Worm (Caenorhabditis elegans) whole organism, L1 larva: ENCODE data around the gene F19C6.3.

Experiments used
- aha-1 ChIP-seq: fragments of 150-350 bp; optimal IDR thresholded peaks from 2 replicates; lab custom pipeline; 2014; ENCODE audit warnings: missing biosample characterization, missing genetic modification characterization
- alr-1 ChIP-seq: fragments of 200-800 bp; sonication (Bioruptor generic); optimal IDR thresholded peaks from 2 replicates; lab custom pipeline; 2018; ENCODE audit warnings: borderline replicate concordance, mild to moderate bottlenecking, missing genetic modification characterization, missing compliant biosample characterization
- aly-2 ChIP-seq: fragments of 150-350 bp; optimal IDR thresholded peaks from 2 replicates; lab custom pipeline; 2014; ENCODE audit warnings: missing biosample characterization, missing genetic modification characterization
- ceh-63 ChIP-seq: fragments of 200-800 bp; sonication (Bioruptor generic); optimal IDR thresholded peaks from 2 replicates; lab custom pipeline; 2018; ENCODE audit warnings: mild to moderate bottlenecking, missing genetic modification characterization, missing compliant biosample characterization
- ceh-82 ChIP-seq, 3 experiments: fragments of 150-350 bp in 1 of 3; sonication (generic microtip) in 2 of 3; optimal IDR thresholded peaks; 2 replicates each; lab custom pipeline; 2014 to 2017; ENCODE audit warnings: missing biosample characterization in 3 of 3, missing genetic modification characterization in 3 of 3
- ceh-90 ChIP-seq: sonication (generic microtip); optimal IDR thresholded peaks from 2 replicates; lab custom pipeline; 2016; ENCODE audit warnings: missing genetic modification characterization, missing compliant biosample characterization
- ces-1 ChIP-seq: fragments of 150-350 bp; optimal IDR thresholded peaks from 2 replicates; lab custom pipeline; 2014; ENCODE audit warnings: missing biosample characterization, missing genetic modification reagents, missing genetic modification characterization
- dpl-1 ChIP-seq, 3 experiments: fragments of 150-350 bp in 2 of 3; sonication (generic microtip) in 1 of 3; optimal IDR thresholded peaks; 2 replicates each; lab custom pipeline; 2014 to 2017; ENCODE audit warnings: missing biosample characterization in 3 of 3, missing genetic modification characterization in 3 of 3, missing genetic modification reagents in 3 of 3
- dsc-1 ChIP-seq: sonication (generic microtip); optimal IDR thresholded peaks from 2 replicates; lab custom pipeline; 2016; ENCODE audit warnings: mild to moderate bottlenecking, missing genetic modification characterization, missing compliant biosample characterization
- efl-1 ChIP-seq, 4 experiments: fragments of 150-350 bp; optimal IDR thresholded peaks in 3 of 4; peaks in 1 of 4; 1 replicate in 1 of 4; 2 replicates in 3 of 4; lab custom pipeline; 2014; ENCODE audit warnings: missing biosample characterization in 2 of 4, missing genetic modification characterization in 2 of 4, missing genetic modification reagents in 2 of 4
- efl-3 ChIP-seq: fragments of 200-800 bp; sonication (Bioruptor generic); optimal IDR thresholded peaks from 2 replicates; lab custom pipeline; 2018; ENCODE audit warnings: mild to moderate bottlenecking, missing genetic modification characterization, missing compliant biosample characterization
- egl-27 ChIP-seq, 2 experiments: fragments of 150-350 bp in 1 of 2; sonication (generic microtip); optimal IDR thresholded peaks; 3 replicates each; lab custom pipeline; 2017 to 2018; ENCODE audit warnings: missing biosample characterization in 2 of 2, missing genetic modification characterization in 2 of 2, missing genetic modification reagents in 2 of 2
- ets-5 ChIP-seq: fragments of 200-800 bp; sonication (Bioruptor generic); IDR thresholded peaks from 2 replicates; pipeline ENCODE4 v1.3.6; 2022; ENCODE audit warnings: missing genetic modification characterization, missing compliant biosample characterization
- fkh-10 ChIP-seq: sonication (generic microtip); optimal IDR thresholded peaks from 2 replicates; lab custom pipeline; 2017; ENCODE audit warnings: missing biosample characterization, missing genetic modification reagents, missing genetic modification characterization
- fkh-8 ChIP-seq: sonication (generic microtip); optimal IDR thresholded peaks from 2 replicates; lab custom pipeline; 2016; ENCODE audit warnings: mild to moderate bottlenecking, missing genetic modification characterization, missing compliant biosample characterization
- fos-1 ChIP-seq: fragments of 150-350 bp; optimal IDR thresholded peaks from 2 replicates; lab custom pipeline; 2014; ENCODE audit warnings: missing biosample characterization, missing genetic modification characterization
- lin-13 ChIP-seq: fragments of 150-350 bp; optimal IDR thresholded peaks from 2 replicates; lab custom pipeline; 2014; ENCODE audit warnings: missing biosample characterization, missing genetic modification reagents, missing genetic modification characterization
- lin-14 ChIP-seq: fragments of 200-800 bp; sonication (Bioruptor generic); optimal IDR thresholded peaks from 2 replicates; lab custom pipeline; 2018; ENCODE audit warnings: mild to moderate bottlenecking, missing genetic modification characterization, moderate library complexity, missing compliant biosample characterization
- lin-35 ChIP-seq, 2 experiments: fragments of 150-350 bp; optimal IDR thresholded peaks; 2 replicates each; lab custom pipeline; 2014; ENCODE audit warnings: missing biosample characterization in 2 of 2, missing genetic modification characterization in 2 of 2, missing genetic modification reagents in 2 of 2
- lsy-2 ChIP-seq, 2 experiments: fragments of 150-350 bp; optimal IDR thresholded peaks; 2 replicates each; lab custom pipeline; 2014; ENCODE audit warnings: missing biosample characterization in 2 of 2, missing genetic modification characterization in 2 of 2
- mef-2 ChIP-seq: fragments of 150-350 bp; optimal IDR thresholded peaks from 2 replicates; lab custom pipeline; 2014; ENCODE audit warnings: missing biosample characterization, missing genetic modification characterization
- mep-1 ChIP-seq: fragments of 150-350 bp; optimal IDR thresholded peaks from 2 replicates; lab custom pipeline; 2014; ENCODE audit warnings: missing biosample characterization, missing genetic modification characterization
- nhr-11 ChIP-seq: fragments of 150-350 bp; optimal IDR thresholded peaks from 2 replicates; lab custom pipeline; 2014; ENCODE audit warnings: missing biosample characterization, missing genetic modification characterization
- nhr-12 ChIP-seq: sonication (generic microtip); optimal IDR thresholded peaks from 2 replicates; lab custom pipeline; 2017; ENCODE audit warnings: missing biosample characterization, missing genetic modification characterization
- nhr-19 ChIP-seq: fragments of 200-800 bp; sonication (Bioruptor generic); conservative IDR thresholded peaks from 2 replicates; pipeline ENCODE4 v1.3.6; 2022; ENCODE audit warnings: missing genetic modification characterization, missing compliant biosample characterization
- nhr-20 ChIP-seq: sonication (generic microtip); optimal IDR thresholded peaks from 2 replicates; lab custom pipeline; 2016; ENCODE audit warnings: mild to moderate bottlenecking, missing genetic modification characterization, missing compliant biosample characterization
- nhr-47 ChIP-seq: sonication (generic microtip); optimal IDR thresholded peaks from 2 replicates; lab custom pipeline; 2016; ENCODE audit warnings: mild to moderate bottlenecking, missing genetic modification characterization, moderate library complexity, missing compliant biosample characterization
- nhr-71 ChIP-seq: sonication (generic microtip); optimal IDR thresholded peaks from 2 replicates; lab custom pipeline; 2016; ENCODE audit warnings: mild to moderate bottlenecking, missing genetic modification characterization, moderate library complexity, missing compliant biosample characterization
- nhr-76 ChIP-seq: sonication (generic microtip); optimal IDR thresholded peaks from 2 replicates; lab custom pipeline; 2017; ENCODE audit warnings: missing biosample characterization, missing genetic modification characterization
- rnt-1 ChIP-seq: sonication (generic microtip); optimal IDR thresholded peaks from 2 replicates; lab custom pipeline; 2016; ENCODE audit warnings: mild to moderate bottlenecking, missing genetic modification characterization, moderate library complexity, missing compliant biosample characterization
- skn-1 ChIP-seq: fragments of 150-350 bp; optimal IDR thresholded peaks from 2 replicates; lab custom pipeline; 2014; ENCODE audit warnings: missing biosample characterization, missing genetic modification characterization
- snu-23 ChIP-seq: sonication (generic microtip); optimal IDR thresholded peaks from 2 replicates; lab custom pipeline; 2016; ENCODE audit warnings: missing genetic modification characterization, missing compliant biosample characterization
- sox-4 ChIP-seq: sonication (generic microtip); optimal IDR thresholded peaks from 2 replicates; lab custom pipeline; 2016; ENCODE audit warnings: missing genetic modification characterization, missing compliant biosample characterization
- sptf-1 ChIP-seq: fragments of 150-350 bp; optimal IDR thresholded peaks from 2 replicates; lab custom pipeline; 2014; ENCODE audit warnings: missing biosample characterization, missing genetic modification characterization
- tbx-2 ChIP-seq: sonication (generic microtip); optimal IDR thresholded peaks from 2 replicates; lab custom pipeline; 2016; ENCODE audit warnings: missing genetic modification characterization, missing compliant biosample characterization
- unc-130 ChIP-seq: fragments of 150-350 bp; optimal IDR thresholded peaks from 2 replicates; lab custom pipeline; 2017; ENCODE audit warnings: missing biosample characterization, missing genetic modification characterization, inconsistent platforms
- unc-30 ChIP-seq: sonication (generic microtip); optimal IDR thresholded peaks from 2 replicates; lab custom pipeline; 2017; ENCODE audit warnings: missing biosample characterization, missing genetic modification characterization
- unc-62 ChIP-seq: fragments of 150-350 bp; optimal IDR thresholded peaks from 2 replicates; lab custom pipeline; 2014; ENCODE audit warnings: missing biosample characterization, missing genetic modification reagents, missing genetic modification characterization
- unc-98 ChIP-seq: fragments of 200-800 bp; sonication (Bioruptor generic); IDR thresholded peaks from 2 replicates; pipeline ENCODE4 v1.3.6; 2022; ENCODE audit warnings: missing genetic modification characterization, missing compliant biosample characterization
- vab-15 ChIP-seq: sonication (generic microtip); optimal IDR thresholded peaks from 2 replicates; lab custom pipeline; 2017; ENCODE audit warnings: missing genotype, mild to moderate bottlenecking, missing genetic modification characterization, missing compliant biosample characterization
- zag-1 ChIP-seq: fragments of 150-350 bp; optimal IDR thresholded peaks from 2 replicates; lab custom pipeline; 2014; ENCODE audit warnings: missing biosample characterization, missing genetic modification characterization
- zip-4 ChIP-seq: fragments of 200-800 bp; sonication (Bioruptor generic); optimal IDR thresholded peaks from 2 replicates; lab custom pipeline; 2018; ENCODE audit warnings: mild to moderate bottlenecking, missing genetic modification characterization, moderate library complexity, missing compliant biosample characterization

Gene F19C6.3

ce11 chrX:9958561-9958960 lies 50.0 kb downstream of the F19C6.3 start, which contains the start of gene ZC506.1 (continued):
- TF ChIP-seq lin-13 (GFP tag; lab: Kevin White, UChicago) (peak; percentile 92), ceh-82 (tag; optimal IDR thresholded peaks at IDR 0.05; lab: Kevin White, UChicago) (peak; percentile 82 to 97 (median 91)), alr-1 (tag; lab: Kevin White, UChicago) (no peak), nhr-76 (no peak), efl-3 (no peak), rnt-1 (tag; lab: Kevin White, UChicago) (peak; percentile 93), nhr-71 (tag; lab: Kevin White, UChicago) (peak; percentile 98), snu-23 (GFP tag; lab: Kevin White, UChicago) (peak; percentile 97), ceh-63 (GFP tag; lab: Kevin White, UChicago) (no peak), efl-1 (optimal IDR thresholded peaks at IDR 0.05; lab: Kevin White, UChicago) (peak; percentile 75 to 80), efl-1 (GFP tag; optimal IDR thresholded peaks at IDR 0.05 in 1 of 2; lab: Kevin White, UChicago) (peak; percentile 63 to 96), lin-35 (GFP tag; optimal IDR thresholded peaks at IDR 0.05; lab: Kevin White, UChicago) (peak; percentile 86 to 89), fos-1 (tag; lab: Kevin White, UChicago) (peak; percentile 88), nhr-12 (tag; lab: Kevin White, UChicago) (no peak), vab-15 (peak; percentile 23), mef-2 (tag; lab: Kevin White, UChicago) (peak; percentile 72), lsy-2 (tag; optimal IDR thresholded peaks at IDR 0.05; lab: Kevin White, UChicago) (peak; percentile 86 to 93), unc-98 (no peak), aly-2 (tag; lab: Kevin White, UChicago) (peak; percentile 58), ces-1 (GFP tag; lab: Kevin White, UChicago) (no peak), tbx-2 (tag; lab: Kevin White, UChicago) (peak; percentile 96), fkh-10 (GFP tag; lab: Kevin White, UChicago) (peak; percentile 94), lin-14 (GFP tag; lab: Kevin White, UChicago) (peak; percentile 99), mep-1 (tag; lab: Kevin White, UChicago) (peak; percentile 97), dpl-1 (GFP tag; optimal IDR thresholded peaks at IDR 0.05; lab: Kevin White, UChicago) (peak; percentile 63 to 69 (median 67)), nhr-20 (tag; lab: Kevin White, UChicago) (peak; percentile 98), ceh-90 (peak; percentile 48), unc-62 (GFP tag; lab: Kevin White, UChicago) (no peak), unc-130 (tag; lab: Kevin White, UChicago) (peak; percentile 91), zip-4 (peak; percentile 56), zag-1 (peak; percentile 80), ets-5 (GFP tag; lab: Robert Waterston, UW) (no peak), skn-1 (tag; lab: Kevin White, UChicago) (peak; percentile 83), sptf-1 (tag; lab: Kevin White, UChicago) (no peak), aha-1 (peak; percentile 45), nhr-11 (tag; lab: Kevin White, UChicago) (peak; percentile 37)

- no peak for TF ChIP-seq unc-30 (tag; lab: Kevin White, UChicago)
- TF ChIP-seq nhr-71 (tag; lab: Kevin White, UChicago): peak; percentile 53
- peak; percentile 47 for TF ChIP-seq nhr-47 (tag; lab: Kevin White, UChicago)
- TF ChIP-seq dsc-1 (tag; lab: Kevin White, UChicago): peak; percentile 35
- TF ChIP-seq nhr-19 (GFP tag; lab: Robert Waterston, UW): peak; percentile 72
- TF ChIP-seq sox-4: peak; percentile 1
- TF ChIP-seq fkh-8: peak; percentile 81
- no peak for TF ChIP-seq egl-27 (tag; optimal IDR thresholded peaks at IDR 0.05; lab: Kevin White, UChicago)
- TF ChIP-seq ceh-90: no peak
Measured at ce11 chrX:9957449-9957848, 51.1 kb downstream of the F19C6.3 start.
